Worm (Caenorhabditis elegans) whole organism, L1 larva: Measurements from ENCODE around the gene ooc-5.
A peak's percentile ranks its signal among the peaks of the same experiment; 100 is the strongest.

ENCODE experiments used
- F16B12.6 ChIP-seq: fragments of 150-350 bp; optimal IDR thresholded peaks from 2 replicates; lab custom pipeline; 2014; ENCODE audit warnings: missing biosample characterization, missing genetic modification characterization
- alr-1 ChIP-seq: fragments of 200-800 bp; sonication (Bioruptor generic); optimal IDR thresholded peaks from 2 replicates; lab custom pipeline; 2018; ENCODE audit warnings: borderline replicate concordance, mild to moderate bottlenecking, missing genetic modification characterization, missing compliant biosample characterization
- aly-2 ChIP-seq: fragments of 150-350 bp; optimal IDR thresholded peaks from 2 replicates; lab custom pipeline; 2014; ENCODE audit warnings: missing biosample characterization, missing genetic modification characterization
- blmp-1 ChIP-seq: fragments of 150-350 bp; optimal IDR thresholded peaks from 2 replicates; lab custom pipeline; 2014; ENCODE audit warnings: missing biosample characterization, missing genetic modification characterization
- ceh-63 ChIP-seq: fragments of 200-800 bp; sonication (Bioruptor generic); optimal IDR thresholded peaks from 2 replicates; lab custom pipeline; 2018; ENCODE audit warnings: mild to moderate bottlenecking, missing genetic modification characterization, missing compliant biosample characterization
- ces-1 ChIP-seq: fragments of 150-350 bp; optimal IDR thresholded peaks from 2 replicates; lab custom pipeline; 2014; ENCODE audit warnings: missing biosample characterization, missing genetic modification reagents, missing genetic modification characterization
- dpl-1 ChIP-seq, 3 experiments: fragments of 150-350 bp in 2 of 3; sonication (generic microtip) in 1 of 3; optimal IDR thresholded peaks; 2 replicates each; lab custom pipeline; 2014 to 2017; ENCODE audit warnings: missing biosample characterization in 3 of 3, missing genetic modification characterization in 3 of 3, missing genetic modification reagents in 3 of 3
- dsc-1 ChIP-seq: sonication (generic microtip); optimal IDR thresholded peaks from 2 replicates; lab custom pipeline; 2016; ENCODE audit warnings: mild to moderate bottlenecking, missing genetic modification characterization, missing compliant biosample characterization
- efl-1 ChIP-seq, 4 experiments: fragments of 150-350 bp; optimal IDR thresholded peaks in 3 of 4; peaks in 1 of 4; 1 replicate in 1 of 4; 2 replicates in 3 of 4; lab custom pipeline; 2014; ENCODE audit warnings: missing biosample characterization in 2 of 4, missing genetic modification characterization in 2 of 4, missing genetic modification reagents in 2 of 4
- efl-3 ChIP-seq: fragments of 200-800 bp; sonication (Bioruptor generic); optimal IDR thresholded peaks from 2 replicates; lab custom pipeline; 2018; ENCODE audit warnings: mild to moderate bottlenecking, missing genetic modification characterization, missing compliant biosample characterization
- elt-2 ChIP-seq: sonication (generic microtip); optimal IDR thresholded peaks from 2 replicates; lab custom pipeline; 2016; ENCODE audit warnings: missing genetic modification characterization, mild to moderate bottlenecking, inconsistent platforms, missing compliant biosample characterization, missing genetic modification reagents
- elt-3 ChIP-seq, 6 experiments: fragments of 150-350 bp in 1 of 6; sonication (generic microtip); optimal IDR thresholded peaks; 2 replicates each; lab custom pipeline; 2017 to 2018; ENCODE audit warnings: missing biosample characterization in 6 of 6, missing genetic modification characterization in 6 of 6, inconsistent platforms in 1 of 6
- ets-5 ChIP-seq: fragments of 200-800 bp; sonication (Bioruptor generic); IDR thresholded peaks from 2 replicates; pipeline ENCODE4 v1.3.6; 2022; ENCODE audit warnings: missing genetic modification characterization, missing compliant biosample characterization
- fkh-10 ChIP-seq: sonication (generic microtip); optimal IDR thresholded peaks from 2 replicates; lab custom pipeline; 2017; ENCODE audit warnings: missing biosample characterization, missing genetic modification reagents, missing genetic modification characterization
- fkh-4 ChIP-seq: sonication (generic microtip); optimal IDR thresholded peaks from 2 replicates; lab custom pipeline; 2016; ENCODE audit warnings: missing compliant biosample characterization, missing genetic modification characterization, borderline replicate concordance
- fkh-8 ChIP-seq: sonication (generic microtip); optimal IDR thresholded peaks from 2 replicates; lab custom pipeline; 2016; ENCODE audit warnings: mild to moderate bottlenecking, missing genetic modification characterization, missing compliant biosample characterization
- fos-1 ChIP-seq: fragments of 150-350 bp; optimal IDR thresholded peaks from 2 replicates; lab custom pipeline; 2014; ENCODE audit warnings: missing biosample characterization, missing genetic modification characterization
- hlh-17 ChIP-seq: fragments of 200-800 bp; sonication (Bioruptor generic); optimal IDR thresholded peaks from 2 replicates; lab custom pipeline; 2018; ENCODE audit warnings: missing genetic modification characterization, mild to moderate bottlenecking, missing compliant biosample characterization, moderate library complexity, borderline replicate concordance
- hpl-2 ChIP-seq: fragments of 150-350 bp; optimal IDR thresholded peaks from 2 replicates; lab custom pipeline; 2014; ENCODE audit warnings: missing biosample characterization, missing genetic modification reagents, missing genetic modification characterization
- irx-1 ChIP-seq: sonication (generic microtip); optimal IDR thresholded peaks from 2 replicates; lab custom pipeline; 2016; ENCODE audit warnings: missing genetic modification characterization, missing compliant biosample characterization
- jun-1 ChIP-seq: fragments of 150-350 bp; optimal IDR thresholded peaks from 2 replicates; lab custom pipeline; 2014; ENCODE audit warnings: missing biosample characterization, missing genetic modification reagents, missing genetic modification characterization
- lin-14 ChIP-seq: fragments of 200-800 bp; sonication (Bioruptor generic); optimal IDR thresholded peaks from 2 replicates; lab custom pipeline; 2018; ENCODE audit warnings: mild to moderate bottlenecking, missing genetic modification characterization, moderate library complexity, missing compliant biosample characterization
- lin-35 ChIP-seq, 2 experiments: fragments of 150-350 bp; optimal IDR thresholded peaks; 2 replicates each; lab custom pipeline; 2014; ENCODE audit warnings: missing biosample characterization in 2 of 2, missing genetic modification characterization in 2 of 2, missing genetic modification reagents in 2 of 2
- mab-9 ChIP-seq: fragments of 200-800 bp; sonication (Bioruptor generic); IDR thresholded peaks from 2 replicates; pipeline ENCODE4 v1.3.6; 2022; ENCODE audit warnings: missing genetic modification reagents, missing genetic modification characterization, missing compliant biosample characterization
- mdl-1 ChIP-seq, 2 experiments: fragments of 150-350 bp; optimal IDR thresholded peaks; 2 replicates each; lab custom pipeline; 2014 to 2017; ENCODE audit warnings: missing biosample characterization in 2 of 2, missing genetic modification characterization in 2 of 2, inconsistent platforms in 1 of 2
- mep-1 ChIP-seq: fragments of 150-350 bp; optimal IDR thresholded peaks from 2 replicates; lab custom pipeline; 2014; ENCODE audit warnings: missing biosample characterization, missing genetic modification characterization
- nhr-11 ChIP-seq: fragments of 150-350 bp; optimal IDR thresholded peaks from 2 replicates; lab custom pipeline; 2014; ENCODE audit warnings: missing biosample characterization, missing genetic modification characterization
- nhr-237 ChIP-seq: fragments of 150-350 bp; optimal IDR thresholded peaks from 2 replicates; lab custom pipeline; 2014; ENCODE audit warnings: missing biosample characterization, missing genetic modification characterization
- nhr-47 ChIP-seq: sonication (generic microtip); optimal IDR thresholded peaks from 2 replicates; lab custom pipeline; 2016; ENCODE audit warnings: mild to moderate bottlenecking, missing genetic modification characterization, moderate library complexity, missing compliant biosample characterization
- nhr-77 ChIP-seq: fragments of 150-350 bp; optimal IDR thresholded peaks from 2 replicates; lab custom pipeline; 2014; ENCODE audit warnings: missing biosample characterization, missing genetic modification characterization
- pqm-1 ChIP-seq: sonication (generic microtip); optimal IDR thresholded peaks from 3 replicates; lab custom pipeline; 2017; ENCODE audit warnings: missing biosample characterization, missing genetic modification characterization
- rnt-1 ChIP-seq: sonication (generic microtip); optimal IDR thresholded peaks from 2 replicates; lab custom pipeline; 2016; ENCODE audit warnings: mild to moderate bottlenecking, missing genetic modification characterization, moderate library complexity, missing compliant biosample characterization
- snu-23 ChIP-seq: sonication (generic microtip); optimal IDR thresholded peaks from 2 replicates; lab custom pipeline; 2016; ENCODE audit warnings: missing genetic modification characterization, missing compliant biosample characterization
- tlp-1 ChIP-seq: fragments of 150-350 bp; optimal IDR thresholded peaks from 2 replicates; lab custom pipeline; 2014; ENCODE audit warnings: missing biosample characterization, missing genetic modification characterization
- unc-30 ChIP-seq: sonication (generic microtip); optimal IDR thresholded peaks from 2 replicates; lab custom pipeline; 2017; ENCODE audit warnings: missing biosample characterization, missing genetic modification characterization
- unc-62 ChIP-seq: fragments of 150-350 bp; optimal IDR thresholded peaks from 2 replicates; lab custom pipeline; 2014; ENCODE audit warnings: missing biosample characterization, missing genetic modification reagents, missing genetic modification characterization
- unc-86 ChIP-seq: sonication (generic microtip); optimal IDR thresholded peaks from 2 replicates; lab custom pipeline; 2016; ENCODE audit warnings: missing genetic modification characterization, missing compliant biosample characterization
- unc-98 ChIP-seq: fragments of 200-800 bp; sonication (Bioruptor generic); IDR thresholded peaks from 2 replicates; pipeline ENCODE4 v1.3.6; 2022; ENCODE audit warnings: missing genetic modification characterization, missing compliant biosample characterization
- vab-15 ChIP-seq: sonication (generic microtip); optimal IDR thresholded peaks from 2 replicates; lab custom pipeline; 2017; ENCODE audit warnings: missing genotype, mild to moderate bottlenecking, missing genetic modification characterization, missing compliant biosample characterization
- xbp-1 ChIP-seq: sonication (generic microtip); optimal IDR thresholded peaks from 2 replicates; lab custom pipeline; 2016; ENCODE audit warnings: missing genetic modification characterization, missing compliant biosample characterization
- zag-1 ChIP-seq: fragments of 150-350 bp; optimal IDR thresholded peaks from 2 replicates; lab custom pipeline; 2014; ENCODE audit warnings: missing biosample characterization, missing genetic modification characterization
- zip-4 ChIP-seq: fragments of 200-800 bp; sonication (Bioruptor generic); optimal IDR thresholded peaks from 2 replicates; lab custom pipeline; 2018; ENCODE audit warnings: mild to moderate bottlenecking, missing genetic modification characterization, moderate library complexity, missing compliant biosample characterization
- ztf-11 ChIP-seq, 2 experiments: sonication (generic microtip); optimal IDR thresholded peaks; 2 replicates each; lab custom pipeline; 2016 to 2017; ENCODE audit warnings: missing genetic modification characterization in 2 of 2, missing biosample characterization in 1 of 2, missing compliant biosample characterization in 1 of 2
- ztf-4 ChIP-seq: fragments of 150-350 bp; optimal IDR thresholded peaks from 2 replicates; lab custom pipeline; 2014; ENCODE audit warnings: missing biosample characterization, missing genetic modification characterization

Gene ooc-5

ce11 chrII:8948640-8949039 is 44.3 kb upstream of the ooc-5 start:
- peak; percentile 54 for TF ChIP-seq dsc-1 (tag; lab: Kevin White, UChicago)
- TF ChIP-seq fkh-10 = peak; percentile 34
- no peak for TF ChIP-seq efl-3 (GFP tag; lab: Kevin White, UChicago)
- no peak for TF ChIP-seq hpl-2 (GFP tag; lab: Kevin White, UChicago)
- TF ChIP-seq ets-5 = no peak
- TF ChIP-seq unc-98 (GFP tag; lab: Robert Waterston, UW) = no peak
- peak; percentile 30 for TF ChIP-seq lin-14 (GFP tag; lab: Kevin White, UChicago)
- TF ChIP-seq jun-1 = no peak
- no peak for TF ChIP-seq dpl-1 (GFP tag; optimal IDR thresholded peaks at IDR 0.05; lab: Kevin White, UChicago)
- TF ChIP-seq hlh-17 (GFP tag; lab: Kevin White, UChicago) = no peak
- TF ChIP-seq, all 84 proteins: peak for 3

ce11 chrII:8951270-8951669 is 41.7 kb upstream of the ooc-5 start:
- TF ChIP-seq zag-1 (no peak), mab-9 (GFP tag; lab: Robert Waterston, UW) (no peak), lin-14 (GFP tag; lab: Kevin White, UChicago) (peak; percentile 29), nhr-11 (tag; lab: Kevin White, UChicago) (no peak), unc-86 (tag; lab: Kevin White, UChicago) (peak; percentile 65), lin-35 (GFP tag; optimal IDR thresholded peaks at IDR 0.05; lab: Kevin White, UChicago) (no peak)
- TF ChIP-seq, all 84 proteins: peak for 2

ce11 chrII:8953703-8954102 is 39.3 kb upstream of the ooc-5 start:
- TF ChIP-seq hpl-2 (GFP tag; lab: Kevin White, UChicago) (no peak), blmp-1 (tag; lab: Kevin White, UChicago) (peak; percentile 85), fos-1 (no peak)

- TF ChIP-seq nhr-11 (tag; lab: Kevin White, UChicago) (no peak), ces-1 (GFP tag; lab: Kevin White, UChicago) (peak; percentile 6), nhr-47 (peak; percentile 3), lin-14 (GFP tag; lab: Kevin White, UChicago) (peak; percentile 61), elt-2 (tag; lab: Kevin White, UChicago) (no peak), snu-23 (GFP tag; lab: Kevin White, UChicago) (no peak)
Measured at ce11 chrII:8956896-8957295, 36.1 kb upstream of the ooc-5 start.

- TF ChIP-seq unc-86 (tag; lab: Kevin White, UChicago) (no peak), jun-1 (no peak), pqm-1 (tag; lab: Kevin White, UChicago) (no peak), elt-3 (tag; optimal IDR thresholded peaks at IDR 0.05; lab: Kevin White, UChicago) (no peak), unc-30 (tag; lab: Kevin White, UChicago) (no peak), mdl-1 (tag; optimal IDR thresholded peaks at IDR 0.05; lab: Kevin White, UChicago) (peak in 1 of 2 experiments; percentile 63), zag-1 (no peak), fkh-8 (no peak), ztf-11 (tag; optimal IDR thresholded peaks at IDR 0.05; lab: Kevin White, UChicago) (no peak), ceh-63 (no peak), nhr-47 (peak; percentile 22), zip-4 (GFP tag; lab: Kevin White, UChicago) (no peak), unc-62 (no peak), lin-14 (GFP tag; lab: Kevin White, UChicago) (peak; percentile 77), mep-1 (tag; lab: Kevin White, UChicago) (no peak), ztf-4 (tag; lab: Kevin White, UChicago) (no peak), xbp-1 (tag; lab: Kevin White, UChicago) (no peak), efl-1 (optimal IDR thresholded peaks at IDR 0.05; lab: Kevin White, UChicago) (peak in 1 of 2 experiments; percentile 32), efl-1 (GFP tag; optimal IDR thresholded peaks at IDR 0.05 in 1 of 2; lab: Kevin White, UChicago) (no peak), F16B12.6 (tag; lab: Kevin White, UChicago) (no peak), alr-1 (tag; lab: Kevin White, UChicago) (no peak), fkh-4 (tag; lab: Kevin White, UChicago) (no peak), aly-2 (no peak), rnt-1 (peak; percentile 74), hlh-17 (GFP tag; lab: Kevin White, UChicago) (no peak), tlp-1 (no peak), nhr-77 (tag; lab: Kevin White, UChicago) (no peak), nhr-237 (tag; lab: Kevin White, UChicago) (no peak), irx-1 (tag; lab: Kevin White, UChicago) (no peak), vab-15 (tag; lab: Kevin White, UChicago) (no peak)
Measured at ce11 chrII:8959081-8959480, 33.9 kb upstream of the ooc-5 start.
